Fruit fly (Drosophila melanogaster) whole organism, embryonic: ENCODE measurements around the gene FBXO11.
A peak's percentile ranks its signal among the peaks of the same experiment; 100 is the strongest.

Source experiments
- Atf3 ChIP-seq: fragments of 200-800 bp; sonication (Bioruptor generic); optimal IDR thresholded peaks from 3 replicates; lab custom pipeline; 2016; ENCODE audit warnings: missing biosample characterization, missing genetic modification characterization
- CG10543 ChIP-seq: fragments of 200-800 bp; sonication (Bioruptor generic); optimal IDR thresholded peaks from 3 replicates; lab custom pipeline; 2017; ENCODE audit warnings: missing biosample characterization, mild to moderate bottlenecking, missing genetic modification characterization, moderate library complexity
- CG11696 ChIP-seq: fragments of 200-800 bp; sonication (Bioruptor generic); IDR thresholded peaks from 2 replicates; pipeline ENCODE4 v1.3.6; 2022; ENCODE audit warnings: missing biosample characterization, missing genetic modification characterization
- CG13894 ChIP-seq: fragments of 200-800 bp; sonication (Bioruptor generic); optimal IDR thresholded peaks from 3 replicates; lab custom pipeline; 2018; ENCODE audit warnings: missing biosample characterization, mild to moderate bottlenecking, missing genetic modification characterization, moderate library complexity
- CG16863 ChIP-seq: fragments of 200-800 bp; sonication (Bioruptor generic); optimal IDR thresholded peaks from 3 replicates; lab custom pipeline; 2016; ENCODE audit warnings: missing biosample characterization, missing genetic modification characterization
- CG17568 ChIP-seq: fragments of 200-800 bp; sonication (Bioruptor generic); optimal IDR thresholded peaks from 2 replicates; lab custom pipeline; 2018; ENCODE audit warnings: missing biosample characterization, mild to moderate bottlenecking, missing genetic modification characterization, moderate library complexity
- CG2120 ChIP-seq: fragments of 200-800 bp; sonication (Bioruptor generic); optimal IDR thresholded peaks from 3 replicates; lab custom pipeline; 2016; ENCODE audit warnings: missing biosample characterization, missing genetic modification characterization
- CG2889 ChIP-seq: fragments of 200-800 bp; sonication (Bioruptor generic); IDR thresholded peaks from 3 replicates; pipeline ENCODE4 v1.3.6; 2022; ENCODE audit warnings: missing biosample characterization, missing genetic modification characterization
- CG30403 ChIP-seq: fragments of 200-800 bp; sonication (Bioruptor generic); optimal IDR thresholded peaks from 3 replicates; lab custom pipeline; 2016; ENCODE audit warnings: missing biosample characterization, missing genetic modification characterization
- CG30431 ChIP-seq: fragments of 200-800 bp; sonication (Bioruptor generic); optimal IDR thresholded peaks from 2 replicates; lab custom pipeline; 2017; ENCODE audit warnings: missing biosample characterization, missing genetic modification characterization
- CG33213 ChIP-seq: fragments of 200-800 bp; sonication (Bioruptor generic); optimal IDR thresholded peaks from 3 replicates; lab custom pipeline; 2016; ENCODE audit warnings: missing biosample characterization, missing genetic modification characterization
- CG34376 ChIP-seq: fragments of 200-800 bp; sonication (Bioruptor generic); optimal IDR thresholded peaks from 2 replicates; lab custom pipeline; 2018; ENCODE audit warnings: missing biosample characterization, mild to moderate bottlenecking, missing genetic modification characterization
- CG7745 ChIP-seq: fragments of 200-800 bp; sonication (Bioruptor generic); optimal IDR thresholded peaks from 2 replicates; lab custom pipeline; 2018; ENCODE audit warnings: missing biosample characterization, mild to moderate bottlenecking, missing genetic modification characterization, moderate library complexity
- CG7987 ChIP-seq: fragments of 200-800 bp; sonication (Bioruptor generic); optimal IDR thresholded peaks from 2 replicates; lab custom pipeline; 2018; ENCODE audit warnings: missing biosample characterization, mild to moderate bottlenecking, missing genetic modification characterization, moderate library complexity
- CG9437 ChIP-seq: fragments of 200-800 bp; sonication (Bioruptor generic); optimal IDR thresholded peaks from 2 replicates; lab custom pipeline; 2018; ENCODE audit warnings: missing biosample characterization, mild to moderate bottlenecking, missing genetic modification characterization
- CkIIα-i1 ChIP-seq: fragments of 200-800 bp; sonication (Bioruptor generic); IDR thresholded peaks from 2 replicates; pipeline ENCODE4 v1.3.6; 2022; ENCODE audit warnings: missing biosample characterization, missing genetic modification characterization
- Dek ChIP-seq: fragments of 200-800 bp; sonication (Bioruptor generic); optimal IDR thresholded peaks from 3 replicates; lab custom pipeline; 2019; ENCODE audit warnings: missing biosample characterization, mild to moderate bottlenecking, missing genetic modification characterization, moderate library complexity
- Ets97D ChIP-seq: fragments of 200-800 bp; sonication (Bioruptor generic); optimal IDR thresholded peaks from 3 replicates; lab custom pipeline; 2016; ENCODE audit warnings: missing biosample characterization, missing genetic modification characterization
- HLH54F ChIP-seq: fragments of 200-800 bp; sonication (Bioruptor generic); optimal IDR thresholded peaks from 3 replicates; lab custom pipeline; 2016; ENCODE audit warnings: missing biosample characterization, missing genetic modification characterization
- Lhr ChIP-seq: fragments of 200-800 bp; sonication (Bioruptor generic); optimal IDR thresholded peaks from 3 replicates; lab custom pipeline; 2017; ENCODE audit warnings: mild to moderate bottlenecking, missing biosample characterization, missing genetic modification reagents, missing genetic modification characterization
- PHDP ChIP-seq: fragments of 200-800 bp; sonication (Bioruptor generic); optimal IDR thresholded peaks from 3 replicates; lab custom pipeline; 2018; ENCODE audit warnings: missing biosample characterization, mild to moderate bottlenecking, missing genetic modification characterization, moderate library complexity
- Scr ChIP-seq: fragments of 200-800 bp; sonication (Bioruptor generic); IDR thresholded peaks from 2 replicates; pipeline ENCODE4 v1.3.6; 2022; ENCODE audit warnings: missing biosample characterization, missing genetic modification characterization; ENCODE audit not compliant: partially characterized antibody
- Side ChIP-seq: fragments of 200-800 bp; sonication (Bioruptor generic); optimal IDR thresholded peaks from 2 replicates; lab custom pipeline; 2016; ENCODE audit warnings: missing biosample characterization, missing genetic modification characterization
- Sry-δ ChIP-seq: fragments of 200-800 bp; sonication (Bioruptor generic); optimal IDR thresholded peaks from 2 replicates; lab custom pipeline; 2016; ENCODE audit warnings: missing biosample characterization, missing genetic modification characterization
- Ssrp ChIP-seq: fragments of 200-800 bp; sonication (Bioruptor generic); optimal IDR thresholded peaks from 2 replicates; lab custom pipeline; 2018; ENCODE audit warnings: missing biosample characterization, mild to moderate bottlenecking, missing genetic modification characterization, moderate library complexity
- Stat92E ChIP-seq, 3 experiments: fragments of >200 bp in 2 of 3; fragments of 200-800 bp in 1 of 3; sonication (Bioruptor generic) in 1 of 3; optimal IDR thresholded peaks; 2 replicates each; lab custom pipeline; 2017 to 2019; ENCODE audit warnings: missing biosample characterization in 3 of 3, missing genetic modification characterization in 3 of 3, mild to moderate bottlenecking in 1 of 3, moderate library complexity in 1 of 3
- ac ChIP-seq: fragments of 200-800 bp; sonication (Bioruptor generic); optimal IDR thresholded peaks from 3 replicates; lab custom pipeline; 2017; ENCODE audit warnings: missing biosample characterization, mild to moderate bottlenecking, missing genetic modification characterization
- ash1 ChIP-seq: fragments of 200-800 bp; sonication (Bioruptor generic); optimal IDR thresholded peaks from 2 replicates; lab custom pipeline; 2018; ENCODE audit warnings: missing biosample characterization, mild to moderate bottlenecking, missing genetic modification characterization
- az2 ChIP-seq: fragments of 200-800 bp; sonication (Bioruptor generic); optimal IDR thresholded peaks from 3 replicates; lab custom pipeline; 2016; ENCODE audit warnings: missing biosample characterization, missing genetic modification characterization
- bab2 ChIP-seq: fragments of 200-800 bp; sonication (Bioruptor generic); optimal IDR thresholded peaks from 2 replicates; lab custom pipeline; 2016; ENCODE audit warnings: missing biosample characterization, missing genetic modification characterization
- bigmax ChIP-seq: fragments of 200-800 bp; sonication (Bioruptor generic); optimal IDR thresholded peaks from 2 replicates; lab custom pipeline; 2018; ENCODE audit warnings: missing biosample characterization, mild to moderate bottlenecking, missing genetic modification characterization
- caup ChIP-seq: fragments of 200-800 bp; sonication (Bioruptor generic); optimal IDR thresholded peaks from 3 replicates; lab custom pipeline; 2017; ENCODE audit warnings: missing biosample characterization, mild to moderate bottlenecking, missing genetic modification characterization, moderate library complexity; ENCODE audit not compliant: severe bottlenecking
- dan ChIP-seq: fragments of 200-800 bp; sonication (Bioruptor generic); IDR thresholded peaks from 2 replicates; pipeline ENCODE4 v1.3.6; 2022; ENCODE audit warnings: missing biosample characterization, missing genetic modification characterization
- dmrt99B ChIP-seq: fragments of 200-800 bp; sonication (Bioruptor generic); optimal IDR thresholded peaks from 2 replicates; lab custom pipeline; 2018; ENCODE audit warnings: missing biosample characterization, mild to moderate bottlenecking, missing genetic modification characterization, moderate library complexity
- fd64A ChIP-seq: fragments of 200-800 bp; sonication (Bioruptor generic); optimal IDR thresholded peaks from 3 replicates; lab custom pipeline; 2018; ENCODE audit warnings: missing biosample characterization, mild to moderate bottlenecking, missing genetic modification characterization
- hbn ChIP-seq: fragments of 200-800 bp; sonication (Bioruptor generic); IDR thresholded peaks from 2 replicates; pipeline ENCODE4 v1.3.6; 2022; ENCODE audit warnings: missing biosample characterization, missing genetic modification characterization; ENCODE audit not compliant: partially characterized antibody
- her ChIP-seq: fragments of 200-800 bp; sonication (Bioruptor generic); optimal IDR thresholded peaks from 2 replicates; lab custom pipeline; 2016; ENCODE audit warnings: missing biosample characterization, missing genetic modification characterization
- jumu ChIP-seq: fragments of 200-800 bp; sonication (Bioruptor generic); optimal IDR thresholded peaks from 3 replicates; lab custom pipeline; 2016; ENCODE audit warnings: missing biosample characterization, missing genetic modification characterization
- luna ChIP-seq: fragments of 200-800 bp; sonication (Bioruptor generic); optimal IDR thresholded peaks from 2 replicates; lab custom pipeline; 2016; ENCODE audit warnings: missing biosample characterization, missing genetic modification characterization
- onecut ChIP-seq: fragments of 200-800 bp; sonication (Bioruptor generic); IDR thresholded peaks from 2 replicates; pipeline ENCODE4 v1.3.6; 2022; ENCODE audit warnings: missing biosample characterization, missing genetic modification characterization
- otp ChIP-seq: fragments of 200-800 bp; sonication (Bioruptor generic); IDR thresholded peaks from 3 replicates; pipeline ENCODE4, ENCODE4 v1.3.6; 2022; ENCODE audit warnings: missing biosample characterization, missing genetic modification characterization
- prd ChIP-seq, 3 experiments: fragments of >200 bp in 2 of 3; fragments of 200-800 bp in 1 of 3; sonication (Bioruptor generic) in 1 of 3; optimal IDR thresholded peaks in 2 of 3; IDR thresholded peaks in 1 of 3; 2 replicates in 2 of 3; 3 replicates in 1 of 3; pipeline versions ENCODE4 v1.3.6 to Lab custom; 2017 to 2022; ENCODE audit warnings: missing biosample characterization in 1 of 3, missing genetic modification characterization in 1 of 3
- pros ChIP-seq: fragments of 200-800 bp; sonication (Bioruptor generic); optimal IDR thresholded peaks from 3 replicates; lab custom pipeline; 2019; ENCODE audit warnings: missing biosample characterization, mild to moderate bottlenecking, missing genetic modification characterization, moderate library complexity
- row ChIP-seq: fragments of 200-800 bp; sonication (Bioruptor generic); IDR thresholded peaks from 3 replicates; pipeline ENCODE4 v1.3.6; 2022; ENCODE audit warnings: missing biosample characterization, missing genetic modification characterization
- sens ChIP-seq: fragments of 200-800 bp; sonication (Bioruptor generic); peaks from one replicate; lab custom pipeline; 2016; ENCODE audit warnings: missing biosample characterization, missing genetic modification characterization
- tna ChIP-seq: fragments of 200-800 bp; sonication (Bioruptor generic); IDR thresholded peaks from 2 replicates; pipeline ENCODE4 v1.3.6; 2022; ENCODE audit warnings: missing biosample characterization, missing genetic modification characterization; ENCODE audit not compliant: partially characterized antibody
- ttk ChIP-seq: fragments of 200-800 bp; sonication (Bioruptor generic); IDR thresholded peaks from 2 replicates; pipeline ENCODE4 v2.1.2; 2022; ENCODE audit warnings: missing biosample characterization, missing genetic modification characterization
- unc-4 ChIP-seq: fragments of 200-800 bp; sonication (Bioruptor generic); IDR thresholded peaks from 2 replicates; pipeline ENCODE4 v1.3.6; 2022; ENCODE audit warnings: missing biosample characterization, missing genetic modification characterization; ENCODE audit not compliant: partially characterized antibody
- zen ChIP-seq: fragments of 200-800 bp; sonication (Bioruptor generic); optimal IDR thresholded peaks from 3 replicates; lab custom pipeline; 2018; ENCODE audit warnings: missing biosample characterization, mild to moderate bottlenecking, missing genetic modification characterization, moderate library complexity

Gene FBXO11

DNA sequence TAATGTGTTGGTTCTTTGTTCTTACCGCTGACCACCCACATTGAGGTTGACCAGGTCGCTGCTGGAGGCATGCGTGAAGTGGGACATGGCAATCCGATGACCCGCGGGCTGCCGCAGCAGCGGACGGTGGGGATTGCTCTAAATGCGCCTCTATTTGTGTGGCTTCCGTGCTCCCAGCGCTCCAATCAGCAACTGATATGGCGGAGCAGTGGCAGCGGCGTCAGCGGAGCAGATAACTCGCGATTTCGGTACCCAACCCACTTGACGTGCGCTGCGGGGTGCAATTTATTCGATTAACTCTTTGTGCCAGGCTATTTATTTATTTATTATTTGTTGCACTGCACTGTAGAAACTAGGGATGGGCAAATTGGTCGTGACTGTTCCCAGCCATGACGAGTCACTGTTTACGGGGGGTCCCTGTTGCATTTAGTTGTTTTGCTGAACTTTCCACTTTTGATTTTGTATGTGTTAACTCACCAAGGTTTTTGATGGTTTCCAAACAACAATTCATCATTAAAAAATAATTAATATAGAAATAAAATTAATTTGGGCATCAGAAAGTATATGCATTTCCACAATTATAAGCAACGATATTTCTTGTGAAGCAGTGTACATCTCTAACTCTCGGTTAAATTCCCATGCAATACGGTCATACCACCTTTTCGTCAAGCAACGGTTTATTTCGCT lies 8.4 kb downstream of the FBXO11 start, which contains the start of the genes CG9467 and CG8526 (continued):
- peak; percentile 90 for TF ChIP-seq Scr (GFP tag; lab: Robert Waterston, UW)
- TF ChIP-seq CG2120: peak; percentile 74
- no peak for TF ChIP-seq CG7745
- no peak for TF ChIP-seq fd64A (GFP tag; lab: Kevin White, UChicago)
- 0 out of 3 replicates have a peak, but pooled peaks have one; percentile 26 for TF ChIP-seq otp
- TF ChIP-seq Sry-δ (GFP tag; lab: Kevin White, UChicago): peak; percentile 88
- peak; percentile 30 for TF ChIP-seq HLH54F (GFP tag; lab: Kevin White, UChicago)
- TF ChIP-seq CG30431 (GFP tag; lab: Kevin White, UChicago): no peak
- no peak; the same call in 1 of the 2 replicates for TF ChIP-seq tna
- TF ChIP-seq CG30403 (GFP tag; lab: Kevin White, UChicago): peak; percentile 80
- TF ChIP-seq az2 (GFP tag; lab: Kevin White, UChicago): peak; percentile 23
- no peak for TF ChIP-seq ttk (GFP tag; lab: Robert Waterston, UW)
- TF ChIP-seq Ets97D: peak; percentile 43
- TF ChIP-seq unc-4 (GFP tag; lab: Robert Waterston, UW): peak; percentile 80
- peak; percentile 77 for TF ChIP-seq CG10543 (GFP tag; lab: Kevin White, UChicago)
- TF ChIP-seq CG13894: no peak
- TF ChIP-seq CkIIα-i1 (GFP tag; lab: Robert Waterston, UW): no peak
- no peak for TF ChIP-seq prd (optimal IDR thresholded peaks at IDR 0.05; lab: Kevin White, UChicago)
- peak; percentile 84 for TF ChIP-seq prd (GFP tag; IDR thresholded peaks at IDR 0.05; lab: Robert Waterston, UW)
- no peak for TF ChIP-seq CG16863
- peak; percentile 72 for TF ChIP-seq Dek (tag; lab: Kevin White, UChicago)
- peak; percentile 69; the same call in 2 of the 3 replicates for TF ChIP-seq CG2889 (GFP tag; lab: Robert Waterston, UW)
- TF ChIP-seq her: no peak
- TF ChIP-seq zen (tag; lab: Kevin White, UChicago): peak; percentile 38
- TF ChIP-seq caup: peak; percentile 49
- peak; percentile 50 for TF ChIP-seq PHDP
- TF ChIP-seq ash1 (GFP tag; lab: Kevin White, UChicago): no peak
- peak; percentile 97 for TF ChIP-seq row (GFP tag; lab: Robert Waterston, UW)
- TF ChIP-seq sens (GFP tag; lab: Kevin White, UChicago): no peak
- no peak for TF ChIP-seq Atf3 (GFP tag; lab: Kevin White, UChicago)
- peak; percentile 29 for TF ChIP-seq CG34376
- TF ChIP-seq CG9437: peak; percentile 50
- no peak for TF ChIP-seq bigmax (GFP tag; lab: Kevin White, UChicago)
- no peak for TF ChIP-seq CG7987 (GFP tag; lab: Kevin White, UChicago)
- no peak for TF ChIP-seq luna (GFP tag; lab: Kevin White, UChicago)
- no peak for TF ChIP-seq onecut (GFP tag; lab: Robert Waterston, UW)
- no peak for TF ChIP-seq Stat92E (GFP tag; optimal IDR thresholded peaks at IDR 0.05; lab: Kevin White, UChicago)
- TF ChIP-seq dan (GFP tag; lab: Robert Waterston, UW): no peak
- no peak for TF ChIP-seq CG11696
- peak; percentile 16 for TF ChIP-seq CG33213 (GFP tag; lab: Kevin White, UChicago)
- TF ChIP-seq ac: no peak
- peak; percentile 49 for TF ChIP-seq bab2 (GFP tag; lab: Kevin White, UChicago)
- no peak for TF ChIP-seq Side
- TF ChIP-seq dmrt99B: no peak
- TF ChIP-seq hbn (GFP tag; lab: Robert Waterston, UW): peak; percentile 75
- TF ChIP-seq pros (GFP tag; lab: Kevin White, UChicago): no peak
- TF ChIP-seq CG17568 (GFP tag; lab: Kevin White, UChicago): no peak
- TF ChIP-seq Lhr (GFP tag; lab: Kevin White, UChicago): peak; percentile 66
- peak; percentile 69 for TF ChIP-seq Ssrp (tag; lab: Kevin White, UChicago)
- no peak for TF ChIP-seq jumu (GFP tag; lab: Kevin White, UChicago)
